Worm (Caenorhabditis elegans) whole organism, late embryonic: ENCODE results near the gene srx-82.

Experiments
- C08G9.2 ChIP-seq: sonication (generic microtip); optimal IDR thresholded peaks from 2 replicates; lab custom pipeline; 2016; ENCODE audit warnings: mild to moderate bottlenecking, missing genetic modification characterization, moderate library complexity, missing compliant biosample characterization
- C38D4.7 ChIP-seq: fragments of 200-800 bp; sonication (Bioruptor generic); optimal IDR thresholded peaks from 2 replicates; lab custom pipeline; 2018; ENCODE audit warnings: mild to moderate bottlenecking, missing genetic modification characterization, moderate library complexity, missing compliant biosample characterization
- F13H6.1 ChIP-seq: sonication (generic microtip); optimal IDR thresholded peaks from 2 replicates; lab custom pipeline; 2016; ENCODE audit warnings: missing genetic modification characterization, missing compliant biosample characterization
- T23F11.4 ChIP-seq: fragments of 200-800 bp; sonication (Bioruptor generic); optimal IDR thresholded peaks from 2 replicates; lab custom pipeline; 2018; ENCODE audit warnings: mild to moderate bottlenecking, missing genetic modification characterization, missing compliant biosample characterization
- Y22D7AL.16 ChIP-seq: sonication (generic microtip); optimal IDR thresholded peaks from 2 replicates; lab custom pipeline; 2016; ENCODE audit warnings: missing genetic modification characterization, missing compliant biosample characterization
- ceh-18 ChIP-seq: sonication (generic microtip); optimal IDR thresholded peaks from 2 replicates; lab custom pipeline; 2016; ENCODE audit warnings: missing genetic modification characterization, missing compliant biosample characterization
- ceh-19 ChIP-seq: fragments of 200-800 bp; sonication (Bioruptor generic); optimal IDR thresholded peaks from 2 replicates; lab custom pipeline; 2018; ENCODE audit warnings: mild to moderate bottlenecking, missing genetic modification characterization, missing compliant biosample characterization
- ceh-2 ChIP-seq: sonication (generic microtip); optimal IDR thresholded peaks from 2 replicates; lab custom pipeline; 2016; ENCODE audit warnings: missing genotype, missing genetic modification characterization, missing compliant biosample characterization
- ceh-22 ChIP-seq: sonication (generic microtip); optimal IDR thresholded peaks from 2 replicates; lab custom pipeline; 2017; ENCODE audit warnings: missing biosample characterization, missing genetic modification characterization
- ceh-24 ChIP-seq: sonication (generic microtip); optimal IDR thresholded peaks from 2 replicates; lab custom pipeline; 2016; ENCODE audit warnings: mild to moderate bottlenecking, missing genetic modification characterization, missing compliant biosample characterization
- ceh-30 ChIP-seq: fragments of 150-350 bp; optimal IDR thresholded peaks from 2 replicates; lab custom pipeline; 2014; ENCODE audit warnings: missing biosample characterization, missing genetic modification characterization
- dve-1 ChIP-seq: sonication (generic microtip); optimal IDR thresholded peaks from 2 replicates; lab custom pipeline; 2017; ENCODE audit warnings: antibody characterized with exemption, mild to moderate bottlenecking, missing genetic modification characterization, missing compliant biosample characterization
- elt-2 ChIP-seq: sonication (generic microtip); optimal IDR thresholded peaks from 2 replicates; lab custom pipeline; 2016; ENCODE audit warnings: missing genetic modification reagents, missing genetic modification characterization, missing compliant biosample characterization
- fax-1 ChIP-seq: sonication (generic microtip); optimal IDR thresholded peaks from 2 replicates; lab custom pipeline; 2016; ENCODE audit warnings: missing genotype, missing genetic modification characterization, missing compliant biosample characterization
- fkh-10 ChIP-seq: fragments of 150-350 bp; optimal IDR thresholded peaks from 2 replicates; lab custom pipeline; 2014; ENCODE audit warnings: missing biosample characterization, missing genetic modification reagents, missing genetic modification characterization
- fkh-6 ChIP-seq: sonication (generic microtip); optimal IDR thresholded peaks from 2 replicates; lab custom pipeline; 2016; ENCODE audit warnings: missing genetic modification characterization, missing compliant biosample characterization
- hlh-13 ChIP-seq: fragments of 200-800 bp; sonication (Bioruptor generic); optimal IDR thresholded peaks from 2 replicates; lab custom pipeline; 2018; ENCODE audit warnings: mild to moderate bottlenecking, missing genetic modification characterization, missing compliant biosample characterization
- hlh-15 ChIP-seq: sonication (generic microtip); optimal IDR thresholded peaks from 2 replicates; lab custom pipeline; 2016; ENCODE audit warnings: missing genetic modification characterization, missing compliant biosample characterization
- hlh-6 ChIP-seq: sonication (generic microtip); optimal IDR thresholded peaks from 2 replicates; lab custom pipeline; 2016; ENCODE audit warnings: missing genotype, missing genetic modification characterization, missing compliant biosample characterization
- hlh-8 ChIP-seq: sonication (generic microtip); optimal IDR thresholded peaks from 2 replicates; lab custom pipeline; 2016; ENCODE audit warnings: missing genotype, missing genetic modification characterization, missing compliant biosample characterization
- lim-6 ChIP-seq: sonication (generic microtip); optimal IDR thresholded peaks from 2 replicates; lab custom pipeline; 2016; ENCODE audit warnings: missing genetic modification characterization, missing compliant biosample characterization
- madf-2 ChIP-seq: sonication (generic microtip); optimal IDR thresholded peaks from 2 replicates; lab custom pipeline; 2017; ENCODE audit warnings: missing genetic modification characterization, missing compliant biosample characterization
- nfya-1 ChIP-seq: sonication (generic microtip); optimal IDR thresholded peaks from 2 replicates; lab custom pipeline; 2017; ENCODE audit warnings: missing genetic modification characterization, mild to moderate bottlenecking, missing compliant biosample characterization, antibody characterized with exemption, moderate library complexity
- nhr-11 ChIP-seq: fragments of 150-350 bp; optimal IDR thresholded peaks from 2 replicates; lab custom pipeline; 2014; ENCODE audit warnings: missing biosample characterization, missing genetic modification characterization
- nhr-232 ChIP-seq: sonication (generic microtip); optimal IDR thresholded peaks from 2 replicates; lab custom pipeline; 2016; ENCODE audit warnings: missing genetic modification characterization, missing compliant biosample characterization
- npax-4 ChIP-seq: sonication (generic microtip); optimal IDR thresholded peaks from 2 replicates; lab custom pipeline; 2016; ENCODE audit warnings: missing genetic modification characterization, missing compliant biosample characterization
- odd-2 ChIP-seq: sonication (generic microtip); optimal IDR thresholded peaks from 2 replicates; lab custom pipeline; 2017; ENCODE audit warnings: antibody characterized with exemption, mild to moderate bottlenecking, missing genetic modification characterization, missing compliant biosample characterization
- pag-3 ChIP-seq: sonication (generic microtip); optimal IDR thresholded peaks from 2 replicates; lab custom pipeline; 2016; ENCODE audit warnings: missing compliant biosample characterization, missing genetic modification characterization, borderline replicate concordance
- pat-9 ChIP-seq: fragments of 200-800 bp; sonication (Bioruptor generic); optimal IDR thresholded peaks from 2 replicates; lab custom pipeline; 2018; ENCODE audit warnings: mild to moderate bottlenecking, missing genetic modification characterization, moderate library complexity, missing compliant biosample characterization
- ref-2 ChIP-seq: sonication (generic microtip); optimal IDR thresholded peaks from 2 replicates; lab custom pipeline; 2016; ENCODE audit warnings: missing genetic modification characterization, missing compliant biosample characterization
- rnt-1 ChIP-seq: sonication (generic microtip); optimal IDR thresholded peaks from 2 replicates; lab custom pipeline; 2016; ENCODE audit warnings: missing genetic modification characterization, missing compliant biosample characterization
- sox-2 ChIP-seq: fragments of 200-800 bp; sonication (Bioruptor generic); IDR thresholded peaks from 2 replicates; pipeline ENCODE4 v1.3.6; 2022; ENCODE audit warnings: missing genetic modification reagents, missing genetic modification characterization, missing compliant biosample characterization
- sox-4 ChIP-seq: sonication (generic microtip); optimal IDR thresholded peaks from 2 replicates; lab custom pipeline; 2017; ENCODE audit warnings: mild to moderate bottlenecking, missing genetic modification characterization, inconsistent platforms, missing compliant biosample characterization
- ttx-3 ChIP-seq: sonication (generic microtip); optimal IDR thresholded peaks from 2 replicates; lab custom pipeline; 2016; ENCODE audit warnings: missing genetic modification reagents, missing genetic modification characterization, missing compliant biosample characterization
- unc-42 ChIP-seq: sonication (generic microtip); optimal IDR thresholded peaks from 2 replicates; lab custom pipeline; 2016; ENCODE audit warnings: missing genotype, missing genetic modification characterization, missing compliant biosample characterization
- ztf-16 ChIP-seq: sonication (generic microtip); optimal IDR thresholded peaks from 2 replicates; lab custom pipeline; 2017; ENCODE audit warnings: missing genetic modification characterization, missing compliant biosample characterization

Gene srx-82

DNA sequence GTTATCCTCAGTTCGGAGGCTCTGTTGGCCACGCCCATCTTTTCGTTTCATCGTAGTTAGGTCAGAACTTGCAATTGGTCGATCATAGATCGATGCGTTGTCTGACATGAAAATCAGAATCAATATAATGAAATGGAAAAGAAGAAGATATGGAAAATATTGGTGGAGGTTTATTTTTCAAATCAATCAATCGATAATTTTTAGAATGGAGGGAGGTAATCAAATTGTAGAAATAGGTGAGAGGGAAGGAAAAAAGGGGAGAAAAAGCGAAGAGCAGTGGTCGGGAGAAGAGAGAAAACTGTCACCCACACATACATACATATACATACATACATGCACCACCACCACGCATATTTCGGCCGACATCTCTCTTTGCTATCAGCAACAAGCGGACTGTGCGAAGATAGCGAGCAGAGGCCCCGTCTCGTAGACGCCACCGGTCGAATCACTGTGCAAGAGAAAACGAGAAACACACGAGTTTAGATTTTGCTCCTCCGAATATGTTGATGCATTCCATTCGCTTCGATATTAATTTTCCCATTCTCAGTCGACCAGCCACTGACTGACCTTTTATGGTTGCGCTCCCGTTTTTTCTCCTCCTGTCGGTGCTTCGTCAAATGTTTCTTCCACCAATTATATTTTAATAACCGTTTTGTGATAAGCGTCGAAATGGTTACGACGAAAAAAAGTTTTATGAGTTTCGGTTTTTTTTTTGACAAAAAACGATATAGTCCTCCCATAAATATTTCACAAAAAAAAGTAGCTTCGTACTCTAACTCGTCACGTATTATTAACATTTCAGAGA, 39.9 kb downstream of the srx-82 start, which contains the start of gene F35B12.10:
Gene F35B12.10 (minus strand): TSS at position 51 of the 805 bp plus-strand sequence.
- TF ChIP-seq elt-2 (tag; lab: Kevin White, UChicago) (peak; percentile 69), dve-1 (tag; lab: Kevin White, UChicago) (no peak)

DNA sequence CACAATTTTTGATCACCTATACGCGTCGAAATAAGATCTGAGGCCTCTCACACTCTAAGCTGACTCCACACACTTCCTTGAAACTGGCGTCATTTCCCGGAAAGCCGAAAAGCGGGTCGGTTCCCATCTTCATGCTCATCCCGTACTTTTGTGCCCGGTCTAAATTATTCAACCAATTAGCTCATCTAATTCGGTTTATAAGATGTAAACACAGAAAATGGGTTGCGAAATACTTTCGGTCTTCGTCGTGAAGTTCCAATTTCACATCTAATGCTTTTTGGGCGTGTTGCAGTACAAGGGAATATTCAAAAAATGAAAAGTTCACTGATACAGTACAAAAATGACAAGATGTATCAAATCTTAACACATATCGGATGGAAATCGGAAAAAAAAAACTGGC, 41.6 kb downstream of the srx-82 start:
- TF ChIP-seq C38D4.7 (GFP tag; lab: Kevin White, UChicago) (no peak), Y22D7AL.16 (no peak), fkh-6 (tag; lab: Kevin White, UChicago) (no peak), hlh-8 (no peak), T23F11.4 (GFP tag; lab: Kevin White, UChicago) (no peak), ztf-16 (tag; lab: Kevin White, UChicago) (no peak), unc-42 (no peak), ceh-22 (tag; lab: Kevin White, UChicago) (no peak), madf-2 (tag; lab: Kevin White, UChicago) (no peak), ttx-3 (no peak), hlh-6 (tag; lab: Kevin White, UChicago) (no peak), ceh-24 (tag; lab: Kevin White, UChicago) (no peak), ceh-18 (no peak), F13H6.1 (tag; lab: Kevin White, UChicago) (no peak), dve-1 (tag; lab: Kevin White, UChicago) (no peak), pag-3 (tag; lab: Kevin White, UChicago) (no peak), fax-1 (tag; lab: Kevin White, UChicago) (no peak), nhr-11 (no peak)

DNA sequence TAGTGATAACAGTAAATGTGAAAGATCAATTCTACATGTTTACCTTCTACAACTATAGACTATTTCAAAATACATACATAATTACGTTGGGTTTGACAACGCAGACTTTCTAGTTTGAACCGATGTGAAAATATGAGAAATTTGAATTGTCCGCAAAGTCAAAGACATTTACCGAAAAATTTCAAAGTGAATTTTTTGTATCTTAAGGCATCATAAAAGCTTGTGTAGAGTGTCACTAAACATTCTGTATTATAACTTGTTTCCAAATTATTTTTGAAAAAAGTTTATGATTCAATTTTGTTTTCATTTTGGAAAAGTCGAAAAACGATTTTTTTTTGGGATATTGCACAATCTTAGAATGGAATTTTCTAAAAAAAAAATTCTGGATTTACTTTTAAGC, 46.1 kb downstream of the srx-82 start:
- no peak for TF ChIP-seq ceh-30 (tag; lab: Kevin White, UChicago)
- TF ChIP-seq ceh-19: no peak
- no peak for TF ChIP-seq odd-2 (tag; lab: Kevin White, UChicago)
- TF ChIP-seq C08G9.2: no peak
- no peak for TF ChIP-seq fax-1 (tag; lab: Kevin White, UChicago)
- no peak for TF ChIP-seq npax-4 (tag; lab: Kevin White, UChicago)
- no peak for TF ChIP-seq sox-2 (GFP tag; lab: Robert Waterston, UW)
- no peak for TF ChIP-seq fkh-6 (tag; lab: Kevin White, UChicago)
- no peak for TF ChIP-seq fkh-10
- TF ChIP-seq ceh-18: no peak

DNA sequence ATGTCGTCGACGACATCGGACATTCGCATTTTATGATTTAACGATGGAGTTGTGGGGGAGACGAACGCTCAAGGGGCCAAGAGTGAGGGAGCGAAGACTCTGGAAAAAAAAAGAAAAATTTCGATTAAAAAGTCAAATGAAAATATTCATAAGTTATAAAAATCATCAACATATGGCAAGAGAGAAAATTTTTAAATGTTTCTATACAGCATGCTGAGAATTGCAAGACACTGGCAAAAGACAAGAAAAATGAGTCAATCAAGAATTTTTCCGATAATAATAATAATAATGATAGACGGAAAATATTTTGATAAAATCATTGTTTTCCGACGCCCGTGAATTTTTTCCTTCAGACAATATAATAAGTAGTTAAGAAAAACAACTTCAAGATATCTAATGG, 47.7 kb downstream of the srx-82 start, which contains the start of gene sipa-1:
Gene sipa-1 (minus strand): TSS at position 101 of the 400 bp plus-strand sequence.
- TF ChIP-seq ceh-22 (tag; lab: Kevin White, UChicago) (no peak), ceh-2 (tag; lab: Kevin White, UChicago) (no peak), elt-2 (tag; lab: Kevin White, UChicago) (no peak), lim-6 (tag; lab: Kevin White, UChicago) (no peak), hlh-8 (no peak), hlh-15 (no peak), pat-9 (tag; lab: Kevin White, UChicago) (no peak), F13H6.1 (tag; lab: Kevin White, UChicago) (no peak), nfya-1 (tag; lab: Kevin White, UChicago) (no peak)

DNA sequence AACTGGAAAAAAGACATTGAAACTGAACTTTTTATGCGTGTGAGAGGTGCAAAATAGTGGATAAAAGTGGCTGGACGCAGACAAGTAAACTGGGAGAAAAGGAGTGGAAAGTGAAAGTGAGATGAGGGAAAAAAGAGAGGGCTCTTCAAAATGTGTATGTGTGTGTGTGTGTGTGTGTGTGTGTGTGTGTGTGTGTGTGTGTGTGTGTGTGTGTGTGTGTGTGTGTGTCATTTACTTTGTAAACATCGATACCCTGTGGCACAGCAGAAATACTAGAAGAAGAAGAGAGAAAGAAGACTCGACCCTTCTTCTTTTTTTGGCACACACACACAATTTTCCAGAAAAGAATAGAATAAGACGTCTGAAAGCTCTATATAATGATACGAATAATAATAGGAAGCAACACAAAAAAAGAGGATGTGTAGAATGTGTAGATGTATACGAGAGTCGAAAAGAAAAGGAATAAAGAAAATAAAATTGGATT, 49.1 kb downstream of the srx-82 start:
- TF ChIP-seq ceh-19 (no peak), T23F11.4 (GFP tag; lab: Kevin White, UChicago) (no peak), nhr-11 (no peak), nhr-232 (tag; lab: Kevin White, UChicago) (no peak), nfya-1 (tag; lab: Kevin White, UChicago) (peak; percentile 17), ceh-22 (tag; lab: Kevin White, UChicago) (no peak), rnt-1 (tag; lab: Kevin White, UChicago) (no peak), hlh-13 (GFP tag; lab: Kevin White, UChicago) (peak; percentile 17), sox-4 (no peak), pat-9 (tag; lab: Kevin White, UChicago) (peak; percentile 1), ceh-18 (peak; percentile 75), unc-42 (peak; percentile 75), C08G9.2 (no peak), ref-2 (no peak)
